Worm (Caenorhabditis elegans) whole organism, young adult: ENCODE results near the gene sinh-1.
A peak's percentile ranks its signal among the peaks of the same experiment; 100 is the strongest.

Experiments
- C06A6.2 ChIP-seq: fragments of 200-800 bp; sonication (Bioruptor generic); conservative IDR thresholded peaks from 2 replicates; pipeline ENCODE4 v1.3.6; 2022; ENCODE audit warnings: missing genetic modification characterization, missing compliant biosample characterization
- C17E4.6 ChIP-seq: fragments of 200-800 bp; sonication (Bioruptor generic); IDR thresholded peaks from 2 replicates; pipeline ENCODE4 v1.3.6; 2022; ENCODE audit warnings: missing genetic modification reagents, missing genetic modification characterization, missing compliant biosample characterization
- ccch-3 ChIP-seq: fragments of 200-800 bp; sonication (Bioruptor generic); optimal IDR thresholded peaks from 2 replicates; lab custom pipeline; 2018; ENCODE audit warnings: mild to moderate bottlenecking, missing genetic modification characterization, missing compliant biosample characterization
- egrh-3 ChIP-seq: fragments of 200-800 bp; sonication (Bioruptor generic); IDR thresholded peaks from 2 replicates; pipeline ENCODE4 v1.3.6; 2022; ENCODE audit warnings: missing genetic modification reagents, missing genetic modification characterization, missing compliant biosample characterization
- him-1 ChIP-seq: sonication (generic microtip); optimal IDR thresholded peaks from 2 replicates; lab custom pipeline; 2016; ENCODE audit warnings: missing genotype, missing genetic modification reagents, missing genetic modification characterization, missing compliant biosample characterization
- lsl-1 ChIP-seq: fragments of 200-800 bp; sonication (Bioruptor generic); optimal IDR thresholded peaks from 2 replicates; lab custom pipeline; 2018; ENCODE audit warnings: mild to moderate bottlenecking, missing genetic modification characterization, moderate library complexity, missing compliant biosample characterization
- pha-4 ChIP-seq: fragments of 150-350 bp; sonication (generic microtip); optimal IDR thresholded peaks from 2 replicates; lab custom pipeline; 2014; ENCODE audit warnings: missing biosample characterization, missing genetic modification reagents, missing genetic modification characterization
- repo-1 ChIP-seq: sonication (generic microtip); optimal IDR thresholded peaks from 2 replicates; lab custom pipeline; 2017; ENCODE audit warnings: mild to moderate bottlenecking, missing genetic modification characterization, missing compliant biosample characterization

ce11 chrII:12242551-12242950 lies 14.4 kb downstream of the sinh-1 start, which contains the start of gene Y57A10A.24:
- no peak for TF ChIP-seq him-1 (tag; lab: Kevin White, UChicago)
- no peak for TF ChIP-seq C06A6.2
- no peak for TF ChIP-seq repo-1 (tag; lab: Kevin White, UChicago)
- TF ChIP-seq pha-4 (tag; lab: Kevin White, UChicago): no peak
- no peak for TF ChIP-seq lsl-1 (GFP tag; lab: Kevin White, UChicago)
- TF ChIP-seq ccch-3 (GFP tag; lab: Kevin White, UChicago): no peak
- TF ChIP-seq egrh-3: peak; percentile 36; the same call in 1 of the 2 replicates
- no peak for TF ChIP-seq C17E4.6 (GFP tag; lab: Robert Waterston, UW)
